Worm (Caenorhabditis elegans): ENCODE measurements around the gene mrps-12.

- no peak for TF ChIP-seq elt-1 (tag; optimal IDR thresholded peaks at IDR 0.05; ENCODE audit: borderline replicate concordance, insufficient read depth)
- no peak for TF ChIP-seq lsy-2 (tag; optimal IDR thresholded peaks at IDR 0.05)
- no peak for TF ChIP-seq snpc-4 (tag; optimal IDR thresholded peaks at IDR 0.05)
- TF ChIP-seq ztf-11 (tag; optimal IDR thresholded peaks at IDR 0.05) = no peak
- TF ChIP-seq bed-3 (GFP tag; optimal IDR thresholded peaks at IDR 0.05) = no peak
- no peak for TF ChIP-seq unc-62 (GFP tag; optimal IDR thresholded peaks at IDR 0.05)
- no peak for TF ChIP-seq ceh-39 (tag; optimal IDR thresholded peaks at IDR 0.05)
- no peak for TF ChIP-seq mab-5 (tag; optimal IDR thresholded peaks at IDR 0.05)
- no peak for TF ChIP-seq blmp-1 (tag; optimal IDR thresholded peaks at IDR 0.05)
- no peak for TF ChIP-seq lin-32 (GFP tag; optimal IDR thresholded peaks at IDR 0.05)
- no peak for TF ChIP-seq M03D4.4 (tag; optimal IDR thresholded peaks at IDR 0.05)
- TF ChIP-seq nhr-76 (tag; optimal IDR thresholded peaks at IDR 0.05) = no peak
- no peak for TF ChIP-seq nhr-28 (tag; optimal IDR thresholded peaks at IDR 0.05)
Measured at ce11 chrV:20847743-20848229, 9.9 kb downstream of the mrps-12 start.
